Worm (Caenorhabditis elegans) whole organism, late embryonic: ENCODE results near the gene F55A11.11.

ENCODE experiments used
- C08G9.2 ChIP-seq: sonication (generic microtip); optimal IDR thresholded peaks from 2 replicates; lab custom pipeline; 2016; ENCODE audit warnings: mild to moderate bottlenecking, missing genetic modification characterization, moderate library complexity, missing compliant biosample characterization
- F13H6.1 ChIP-seq: sonication (generic microtip); optimal IDR thresholded peaks from 2 replicates; lab custom pipeline; 2016; ENCODE audit warnings: missing genetic modification characterization, missing compliant biosample characterization
- K02D7.2 ChIP-seq: sonication (generic microtip); optimal IDR thresholded peaks from 2 replicates; lab custom pipeline; 2017; ENCODE audit warnings: mild to moderate bottlenecking, missing genetic modification characterization, missing compliant biosample characterization
- Y22D7AL.16 ChIP-seq: sonication (generic microtip); optimal IDR thresholded peaks from 2 replicates; lab custom pipeline; 2016; ENCODE audit warnings: missing genetic modification characterization, missing compliant biosample characterization
- ahr-1 ChIP-seq: sonication (generic microtip); optimal IDR thresholded peaks from 2 replicates; lab custom pipeline; 2016; ENCODE audit warnings: missing genetic modification characterization, missing compliant biosample characterization
- ceh-14 ChIP-seq: sonication (generic microtip); optimal IDR thresholded peaks from 2 replicates; lab custom pipeline; 2016; ENCODE audit warnings: missing genotype, missing genetic modification characterization, missing compliant biosample characterization
- ceh-19 ChIP-seq: fragments of 200-800 bp; sonication (Bioruptor generic); optimal IDR thresholded peaks from 2 replicates; lab custom pipeline; 2018; ENCODE audit warnings: mild to moderate bottlenecking, missing genetic modification characterization, missing compliant biosample characterization
- ceh-30 ChIP-seq: fragments of 150-350 bp; optimal IDR thresholded peaks from 2 replicates; lab custom pipeline; 2014; ENCODE audit warnings: missing biosample characterization, missing genetic modification characterization
- ceh-31 ChIP-seq: sonication (generic microtip); optimal IDR thresholded peaks from 2 replicates; lab custom pipeline; 2016; ENCODE audit warnings: missing genetic modification characterization, missing compliant biosample characterization
- ceh-45 ChIP-seq: fragments of 200-800 bp; sonication (Bioruptor generic); IDR thresholded peaks from 2 replicates; pipeline ENCODE4 v1.3.6; 2022; ENCODE audit warnings: missing genetic modification reagents, missing genetic modification characterization, missing compliant biosample characterization
- ceh-6 ChIP-seq: fragments of 200-800 bp; sonication (Bioruptor generic); optimal IDR thresholded peaks from 2 replicates; lab custom pipeline; 2018; ENCODE audit warnings: mild to moderate bottlenecking, missing genetic modification characterization, missing compliant biosample characterization
- dmd-4 ChIP-seq: sonication (generic microtip); optimal IDR thresholded peaks from 2 replicates; lab custom pipeline; 2016; ENCODE audit warnings: borderline replicate concordance, missing genetic modification characterization, missing compliant biosample characterization
- dve-1 ChIP-seq: sonication (generic microtip); optimal IDR thresholded peaks from 2 replicates; lab custom pipeline; 2017; ENCODE audit warnings: antibody characterized with exemption, mild to moderate bottlenecking, missing genetic modification characterization, missing compliant biosample characterization
- elt-2 ChIP-seq: sonication (generic microtip); optimal IDR thresholded peaks from 2 replicates; lab custom pipeline; 2016; ENCODE audit warnings: missing genetic modification reagents, missing genetic modification characterization, missing compliant biosample characterization
- ets-4 ChIP-seq: sonication (generic microtip); optimal IDR thresholded peaks from 2 replicates; lab custom pipeline; 2016; ENCODE audit warnings: missing genetic modification characterization, missing compliant biosample characterization
- eyg-1 ChIP-seq: sonication (generic microtip); optimal IDR thresholded peaks from 2 replicates; lab custom pipeline; 2016; ENCODE audit warnings: missing genotype, missing genetic modification characterization, missing compliant biosample characterization
- fkh-6 ChIP-seq: sonication (generic microtip); optimal IDR thresholded peaks from 2 replicates; lab custom pipeline; 2016; ENCODE audit warnings: missing genetic modification characterization, missing compliant biosample characterization
- gmeb-2 ChIP-seq: sonication (generic microtip); optimal IDR thresholded peaks from 2 replicates; lab custom pipeline; 2016; ENCODE audit warnings: missing genetic modification characterization, inconsistent platforms, missing compliant biosample characterization
- hlh-15 ChIP-seq: sonication (generic microtip); optimal IDR thresholded peaks from 2 replicates; lab custom pipeline; 2016; ENCODE audit warnings: missing genetic modification characterization, missing compliant biosample characterization
- hlh-30 ChIP-seq: sonication (generic microtip); optimal IDR thresholded peaks from 2 replicates; lab custom pipeline; 2017; ENCODE audit warnings: antibody characterized with exemption, missing genetic modification characterization, missing compliant biosample characterization; ENCODE audit not compliant: insufficient read depth
- lim-6 ChIP-seq: sonication (generic microtip); optimal IDR thresholded peaks from 2 replicates; lab custom pipeline; 2016; ENCODE audit warnings: missing genetic modification characterization, missing compliant biosample characterization
- lin-11 ChIP-seq: fragments of 200-800 bp; sonication (Bioruptor generic); optimal IDR thresholded peaks from 2 replicates; lab custom pipeline; 2018; ENCODE audit warnings: mild to moderate bottlenecking, missing genetic modification characterization, missing compliant biosample characterization
- madf-2 ChIP-seq: sonication (generic microtip); optimal IDR thresholded peaks from 2 replicates; lab custom pipeline; 2017; ENCODE audit warnings: missing genetic modification characterization, missing compliant biosample characterization
- mec-3 ChIP-seq: sonication (generic microtip); optimal IDR thresholded peaks from 2 replicates; lab custom pipeline; 2016; ENCODE audit warnings: borderline replicate concordance, missing genetic modification characterization, missing compliant biosample characterization
- nfya-1 ChIP-seq: sonication (generic microtip); optimal IDR thresholded peaks from 2 replicates; lab custom pipeline; 2017; ENCODE audit warnings: missing genetic modification characterization, mild to moderate bottlenecking, missing compliant biosample characterization, antibody characterized with exemption, moderate library complexity
- nhr-232 ChIP-seq: sonication (generic microtip); optimal IDR thresholded peaks from 2 replicates; lab custom pipeline; 2016; ENCODE audit warnings: missing genetic modification characterization, missing compliant biosample characterization
- npax-4 ChIP-seq: sonication (generic microtip); optimal IDR thresholded peaks from 2 replicates; lab custom pipeline; 2016; ENCODE audit warnings: missing genetic modification characterization, missing compliant biosample characterization
- odd-2 ChIP-seq: sonication (generic microtip); optimal IDR thresholded peaks from 2 replicates; lab custom pipeline; 2017; ENCODE audit warnings: antibody characterized with exemption, mild to moderate bottlenecking, missing genetic modification characterization, missing compliant biosample characterization
- pat-9 ChIP-seq: fragments of 200-800 bp; sonication (Bioruptor generic); optimal IDR thresholded peaks from 2 replicates; lab custom pipeline; 2018; ENCODE audit warnings: mild to moderate bottlenecking, missing genetic modification characterization, moderate library complexity, missing compliant biosample characterization
- pax-1 ChIP-seq: fragments of 150-350 bp; optimal IDR thresholded peaks from 2 replicates; lab custom pipeline; 2014; ENCODE audit warnings: missing biosample characterization, missing genetic modification characterization
- pha-4 ChIP-seq: fragments of 150-350 bp; optimal IDR thresholded peaks from 2 replicates; lab custom pipeline; 2018; ENCODE audit warnings: missing biosample characterization, missing genetic modification reagents, missing genetic modification characterization
- pqm-1 ChIP-seq: sonication (generic microtip); optimal IDR thresholded peaks from 2 replicates; lab custom pipeline; 2016; ENCODE audit warnings: missing genetic modification characterization, missing compliant biosample characterization
- ref-2 ChIP-seq: sonication (generic microtip); optimal IDR thresholded peaks from 2 replicates; lab custom pipeline; 2016; ENCODE audit warnings: missing genetic modification characterization, missing compliant biosample characterization
- sdc-2 ChIP-seq: sonication (generic microtip); optimal IDR thresholded peaks from 2 replicates; lab custom pipeline; 2016; ENCODE audit warnings: missing genotype, missing genetic modification characterization, missing compliant biosample characterization
- sox-2 ChIP-seq: fragments of 200-800 bp; sonication (Bioruptor generic); IDR thresholded peaks from 2 replicates; pipeline ENCODE4 v1.3.6; 2022; ENCODE audit warnings: missing genetic modification reagents, missing genetic modification characterization, missing compliant biosample characterization
- tbx-2 ChIP-seq: sonication (generic microtip); optimal IDR thresholded peaks from 2 replicates; lab custom pipeline; 2016; ENCODE audit warnings: missing genetic modification characterization, missing compliant biosample characterization
- tbx-7 ChIP-seq: sonication (generic microtip); optimal IDR thresholded peaks from 2 replicates; lab custom pipeline; 2016; ENCODE audit warnings: missing genotype, missing genetic modification characterization, missing compliant biosample characterization
- ttx-3 ChIP-seq: sonication (generic microtip); optimal IDR thresholded peaks from 2 replicates; lab custom pipeline; 2016; ENCODE audit warnings: missing genetic modification reagents, missing genetic modification characterization, missing compliant biosample characterization
- unc-42 ChIP-seq: sonication (generic microtip); optimal IDR thresholded peaks from 2 replicates; lab custom pipeline; 2016; ENCODE audit warnings: missing genotype, missing genetic modification characterization, missing compliant biosample characterization
- unc-55 ChIP-seq: sonication (generic microtip); optimal IDR thresholded peaks from 2 replicates; lab custom pipeline; 2017; ENCODE audit warnings: missing biosample characterization, missing genetic modification reagents, missing genetic modification characterization
- ztf-16 ChIP-seq: sonication (generic microtip); optimal IDR thresholded peaks from 2 replicates; lab custom pipeline; 2017; ENCODE audit warnings: missing genetic modification characterization, missing compliant biosample characterization

The F55A11.11 gene

ce11 chrV:11757358-11757757, 25.6 kb upstream of the F55A11.11 start, which contains the start of gene smoc-1:
Gene smoc-1 (plus strand): TSS chrV:11757658.
- TF ChIP-seq ceh-31 (tag; lab: Kevin White, UChicago) (no peak), ceh-6 (no peak), tbx-7 (no peak), ets-4 (no peak), odd-2 (tag; lab: Kevin White, UChicago) (no peak), tbx-2 (tag; lab: Kevin White, UChicago) (no peak), F13H6.1 (no peak), dmd-4 (tag; lab: Kevin White, UChicago) (no peak), eyg-1 (tag; lab: Kevin White, UChicago) (no peak), gmeb-2 (tag; lab: Kevin White, UChicago) (no peak), ztf-16 (no peak), pax-1 (no peak), lin-11 (tag; lab: Kevin White, UChicago) (no peak), nfya-1 (no peak), sdc-2 (tag; lab: Kevin White, UChicago) (no peak), ceh-45 (GFP tag; lab: Robert Waterston, UW) (no peak), hlh-30 (tag; lab: Kevin White, UChicago) (no peak), ceh-19 (GFP tag; lab: Kevin White, UChicago) (no peak)

- no peak for TF ChIP-seq fkh-6 (tag; lab: Kevin White, UChicago)
- TF ChIP-seq ahr-1 (tag; lab: Kevin White, UChicago): no peak
- TF ChIP-seq madf-2: no peak
- no peak for TF ChIP-seq hlh-15 (tag; lab: Kevin White, UChicago)
- no peak for TF ChIP-seq pqm-1 (tag; lab: Kevin White, UChicago)
- no peak for TF ChIP-seq ceh-19 (GFP tag; lab: Kevin White, UChicago)
- TF ChIP-seq ceh-30 (tag; lab: Kevin White, UChicago): no peak
- no peak for TF ChIP-seq C08G9.2 (tag; lab: Kevin White, UChicago)
- no peak for TF ChIP-seq mec-3 (tag; lab: Kevin White, UChicago)
- no peak for TF ChIP-seq unc-55 (GFP tag; lab: Kevin White, UChicago)
- no peak for TF ChIP-seq K02D7.2 (tag; lab: Kevin White, UChicago)
- TF ChIP-seq unc-42 (tag; lab: Kevin White, UChicago): no peak
- no peak for TF ChIP-seq npax-4 (tag; lab: Kevin White, UChicago)
- no peak for TF ChIP-seq dve-1
- TF ChIP-seq elt-2: no peak
- TF ChIP-seq nhr-232 (tag; lab: Kevin White, UChicago): no peak
Measured at ce11 chrV:11758635-11759034, 24.3 kb upstream of the F55A11.11 start, which contains the start of gene T04F3.3. Gene T04F3.3 (plus strand): TSS chrV:11758935.

- TF ChIP-seq ttx-3 (tag; lab: Kevin White, UChicago) (no peak), Y22D7AL.16 (no peak), C08G9.2 (tag; lab: Kevin White, UChicago) (no peak), tbx-2 (tag; lab: Kevin White, UChicago) (no peak), pha-4 (tag; lab: Kevin White, UChicago) (no peak), lim-6 (tag; lab: Kevin White, UChicago) (no peak), pat-9 (tag; lab: Kevin White, UChicago) (no peak), ceh-14 (tag; lab: Kevin White, UChicago) (no peak), ref-2 (tag; lab: Kevin White, UChicago) (no peak), gmeb-2 (tag; lab: Kevin White, UChicago) (no peak), ztf-16 (no peak), odd-2 (tag; lab: Kevin White, UChicago) (no peak), sox-2 (GFP tag; lab: Robert Waterston, UW) (no peak)
Measured at ce11 chrV:11760371-11760770, 22.6 kb upstream of the F55A11.11 start, which contains the start of gene T04F3.5. Gene T04F3.5 (plus strand): TSS chrV:11760671.
